Worm (Caenorhabditis elegans) whole organism, L2 larva: ENCODE results near the gene C54F6.20.

Experiments used
- ZK546.5 ChIP-seq: sonication (generic microtip); optimal IDR thresholded peaks from 2 replicates; lab custom pipeline; 2017; ENCODE audit warnings: missing biosample characterization, missing genetic modification characterization
- aly-2 ChIP-seq: fragments of 150-350 bp; optimal IDR thresholded peaks from 2 replicates; lab custom pipeline; 2014; ENCODE audit warnings: missing biosample characterization, missing genetic modification characterization
- ama-1 ChIP-seq: fragments of 150-350 bp; optimal IDR thresholded peaks from 2 replicates; lab custom pipeline; 2018; ENCODE audit warnings: inconsistent platforms
- crh-2 ChIP-seq: sonication (generic microtip); optimal IDR thresholded peaks from 2 replicates; lab custom pipeline; 2017; ENCODE audit warnings: missing biosample characterization, missing genetic modification characterization
- lin-13 ChIP-seq: fragments of 150-350 bp; optimal IDR thresholded peaks from 2 replicates; lab custom pipeline; 2014; ENCODE audit warnings: missing biosample characterization, missing genetic modification reagents, missing genetic modification characterization
- nhr-77 ChIP-seq: fragments of 150-350 bp; optimal IDR thresholded peaks from 2 replicates; lab custom pipeline; 2014; ENCODE audit warnings: missing biosample characterization, missing genetic modification characterization
- skn-1 ChIP-seq: sonication (generic microtip); optimal IDR thresholded peaks from 2 replicates; lab custom pipeline; 2017; ENCODE audit warnings: missing biosample characterization, missing genetic modification characterization
- sma-3 ChIP-seq: sonication (generic microtip); optimal IDR thresholded peaks from 2 replicates; lab custom pipeline; 2016; ENCODE audit warnings: missing genetic modification reagents, missing genetic modification characterization, missing compliant biosample characterization
- snpc-4 ChIP-seq: fragments of 150-350 bp; optimal IDR thresholded peaks from 2 replicates; lab custom pipeline; 2014; ENCODE audit warnings: missing biosample characterization, missing genetic modification characterization
- unc-39 ChIP-seq: fragments of 150-350 bp; optimal IDR thresholded peaks from 2 replicates; lab custom pipeline; 2014; ENCODE audit warnings: missing biosample characterization, missing genetic modification characterization
- ztf-4 ChIP-seq: fragments of 150-350 bp; optimal IDR thresholded peaks from 2 replicates; lab custom pipeline; 2014; ENCODE audit warnings: missing biosample characterization, missing genetic modification characterization

DNA sequence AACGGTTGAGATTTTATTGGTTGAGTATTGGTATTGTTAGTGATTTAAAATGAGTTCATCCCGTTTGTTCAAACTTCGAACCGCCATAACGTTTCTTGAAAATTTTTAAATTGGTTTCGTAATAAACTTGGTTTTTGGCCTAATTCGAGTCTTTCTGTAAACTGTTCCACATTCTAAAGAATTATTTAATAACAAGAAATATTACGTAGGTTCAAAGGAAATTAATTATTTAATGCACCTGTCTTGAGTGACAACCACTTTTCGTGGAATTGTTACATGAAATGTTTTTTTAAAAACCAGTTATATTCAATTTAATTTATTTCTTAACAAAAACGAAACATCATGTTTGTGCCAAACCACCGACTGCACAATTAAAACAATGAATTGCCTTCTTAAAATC, 23.4 kb upstream of the C54F6.20 start:
- TF ChIP-seq ztf-4 = no peak
- no peak for TF ChIP-seq aly-2
- no peak for TF ChIP-seq sma-3 (GFP tag; lab: Kevin White, UChicago)
- TF ChIP-seq ama-1 = no peak
- TF ChIP-seq crh-2 = no peak
- TF ChIP-seq lin-13 (GFP tag; lab: Kevin White, UChicago) = no peak
- TF ChIP-seq unc-39 = no peak
- no peak for TF ChIP-seq nhr-77 (tag; lab: Kevin White, UChicago)
- TF ChIP-seq ZK546.5 (tag; lab: Kevin White, UChicago) = no peak
- TF ChIP-seq skn-1 (tag; lab: Kevin White, UChicago) = no peak
- no peak for TF ChIP-seq snpc-4 (tag; lab: Kevin White, UChicago)
